Fruit fly (Drosophila melanogaster): ENCODE measurements around the gene ush.

ush gene

dm6 chr2L:525547-526180 lies 49.6 kb downstream of the ush start:
- TF ChIP-seq CG6854 (GFP tag; optimal IDR thresholded peaks at IDR 0.05) (no peak), svp (GFP tag) (no peak), CG6276 (GFP tag; optimal IDR thresholded peaks at IDR 0.05) (no peak), CG4318 (GFP tag; optimal IDR thresholded peaks at IDR 0.05) (no peak)

dm6 chr2L:526192-526923 lies 50.3 kb downstream of the ush start:
- TF ChIP-seq CG16779 (tag; optimal IDR thresholded peaks at IDR 0.05) (no peak), Met (GFP tag; optimal IDR thresholded peaks at IDR 0.05) (peak; percentile 53), CG9139 (GFP tag; optimal IDR thresholded peaks at IDR 0.05) (no peak), Hr39 (GFP tag; optimal IDR thresholded peaks at IDR 0.05) (peak; percentile 10), Smox (GFP tag; optimal IDR thresholded peaks at IDR 0.05) (peak; percentile 2), CG11902 (GFP tag; optimal IDR thresholded peaks at IDR 0.05) (peak; percentile 37), Sox14 (GFP tag; optimal IDR thresholded peaks at IDR 0.05) (no peak), Hr38 (GFP tag; optimal IDR thresholded peaks at IDR 0.05) (no peak), CG31627 (GFP tag; optimal IDR thresholded peaks at IDR 0.05) (peak; percentile 43), CG1621 (tag; optimal IDR thresholded peaks at IDR 0.05) (no peak), CG8119 (GFP tag; IDR thresholded peaks at IDR 0.05) (no peak), eg (GFP tag; IDR thresholded peaks at IDR 0.05) (no peak), CG4318 (GFP tag; optimal IDR thresholded peaks at IDR 0.05) (no peak), CG3032 (tag; optimal IDR thresholded peaks at IDR 0.05) (peak; percentile 29), CG6163 (GFP tag; IDR thresholded peaks at IDR 0.05) (no peak), Eip78C (GFP tag) (peak; percentile 83), CG6808 (GFP tag; optimal IDR thresholded peaks at IDR 0.05) (peak; percentile 40), CG6854 (GFP tag; optimal IDR thresholded peaks at IDR 0.05) (no peak), CG7368 (GFP tag; optimal IDR thresholded peaks at IDR 0.05) (no peak), CG8319 (GFP tag; optimal IDR thresholded peaks at IDR 0.05) (no peak), achi (GFP tag; optimal IDR thresholded peaks at IDR 0.05) (no peak), Hr4 (GFP tag; optimal IDR thresholded peaks at IDR 0.05) (no peak), dsx (GFP tag; optimal IDR thresholded peaks at IDR 0.05; ENCODE audit: poor library complexity, severe bottlenecking) (no peak), Sox102F (GFP tag; optimal IDR thresholded peaks at IDR 0.05) (peak; percentile 27), ss (GFP tag; optimal IDR thresholded peaks at IDR 0.05) (peak in 1 of 2 experiments; percentile 27), esn (GFP tag; optimal IDR thresholded peaks at IDR 0.05) (peak; percentile 53), svp (GFP tag) (peak; percentile 73), Blimp-1 (GFP tag; optimal IDR thresholded peaks at IDR 0.05) (no peak), CG34406 (GFP tag; optimal IDR thresholded peaks at IDR 0.05) (no peak), fkh (GFP tag; optimal IDR thresholded peaks at IDR 0.05) (no peak), OdsH (GFP tag; optimal IDR thresholded peaks at IDR 0.05) (peak; percentile 17), fd85E (GFP tag; optimal IDR thresholded peaks at IDR 0.05) (no peak), Gug (GFP tag; IDR thresholded peaks at IDR 0.05) (no peak), spab (GFP tag; optimal IDR thresholded peaks at IDR 0.05) (no peak), CG6792 (GFP tag; optimal IDR thresholded peaks at IDR 0.05) (no peak), CG10669 (GFP tag; optimal IDR thresholded peaks at IDR 0.05) (peak; percentile 15), vri (GFP tag; optimal IDR thresholded peaks at IDR 0.05) (no peak), topi (GFP tag; optimal IDR thresholded peaks at IDR 0.05) (peak; percentile 19), Eip75B (GFP tag; optimal IDR thresholded peaks at IDR 0.05) (no peak), Ets21C (GFP tag; optimal IDR thresholded peaks at IDR 0.05) (peak; percentile 51), pdm3 (GFP tag; optimal IDR thresholded peaks at IDR 0.05) (peak; percentile 18), Sox15 (GFP tag; optimal IDR thresholded peaks at IDR 0.05) (no peak), CG6276 (GFP tag; optimal IDR thresholded peaks at IDR 0.05) (no peak), lz (GFP tag; optimal IDR thresholded peaks at IDR 0.05) (peak; percentile 20), CG3919 (GFP tag; optimal IDR thresholded peaks at IDR 0.05) (no peak), dac (GFP tag; optimal IDR thresholded peaks at IDR 0.05) (no peak), CG10631 (GFP tag; optimal IDR thresholded peaks at IDR 0.05) (no peak), CG32006 (GFP tag; optimal IDR thresholded peaks at IDR 0.05) (no peak)
